Fruit fly (Drosophila melanogaster): ENCODE data around the gene Cp110.

Gene Cp110

dm6 chrX:22477689-22478590 is 3.9 kb upstream of the Cp110 start:
- TF ChIP-seq CG17801 (GFP tag; optimal IDR thresholded peaks at IDR 0.05; ENCODE audit: partially characterized antibody) = no peak

DNA sequence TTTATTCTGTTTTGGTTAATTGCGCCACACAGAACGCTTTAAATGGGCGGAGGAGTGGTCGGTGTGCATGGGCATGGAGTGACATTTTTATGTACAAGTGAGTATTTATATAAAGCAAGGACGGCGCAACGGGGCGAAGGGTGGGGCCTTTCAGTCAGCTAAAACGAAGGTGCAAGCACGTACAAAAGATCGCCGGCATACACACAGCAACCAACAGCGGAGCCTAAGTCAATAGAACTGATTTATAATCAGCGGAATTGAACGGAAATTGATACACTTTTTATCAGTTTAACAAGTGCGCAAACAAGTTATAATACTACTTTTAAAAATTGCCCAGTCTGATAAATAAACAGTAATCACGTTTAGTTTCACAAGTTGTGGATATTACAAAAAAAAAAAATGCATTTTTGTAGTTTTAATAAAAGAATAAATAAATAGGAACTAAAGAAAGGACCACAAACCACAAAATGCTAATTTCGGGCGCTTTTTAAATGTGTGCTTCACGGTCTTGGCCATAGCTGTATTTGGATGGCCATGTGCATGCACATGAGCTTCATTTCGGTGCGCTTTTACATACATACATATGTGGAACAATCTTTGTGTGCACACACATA is 2.6 kb upstream of the Cp110 start:
- peak; percentile 34 for TF ChIP-seq CG17801 (GFP tag; optimal IDR thresholded peaks at IDR 0.05; ENCODE audit: partially characterized antibody)

- no peak for TF ChIP-seq CG17801 (GFP tag; optimal IDR thresholded peaks at IDR 0.05; ENCODE audit: partially characterized antibody)
These were observed 1.3 kb upstream of the Cp110 start for dm6 chrX:22480612-22481011.

- no peak for TF ChIP-seq CG17801 (GFP tag; optimal IDR thresholded peaks at IDR 0.05; ENCODE audit: partially characterized antibody)
These were observed 751 bp upstream of the Cp110 start for dm6 chrX:22481131-22481530.

DNA sequence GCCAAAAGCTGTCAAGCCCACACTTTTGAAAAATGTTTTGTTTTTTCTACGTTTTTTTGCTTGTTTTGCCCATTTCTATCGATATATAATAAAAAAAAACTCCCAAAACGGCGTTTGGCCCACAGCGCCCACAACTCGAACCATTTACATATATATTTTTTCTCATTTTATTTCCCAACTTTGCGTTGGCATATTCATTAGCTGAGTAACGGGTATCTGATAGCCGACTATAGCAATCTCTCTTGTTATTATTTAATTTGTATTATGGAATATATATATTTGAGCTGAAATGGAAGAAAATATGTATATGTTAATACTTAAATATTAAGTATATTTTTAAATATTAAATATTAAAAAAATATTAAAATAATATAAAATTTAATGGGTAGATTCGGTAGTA is 4.6 kb downstream of the Cp110 start:
- TF ChIP-seq CG17801 (GFP tag; optimal IDR thresholded peaks at IDR 0.05; ENCODE audit: partially characterized antibody) = no peak

dm6 chrX:22486919-22487634 is 5.2 kb downstream of the Cp110 start:
- peak; percentile 50 for TF ChIP-seq CG17801 (GFP tag; optimal IDR thresholded peaks at IDR 0.05; ENCODE audit: partially characterized antibody)

- TF ChIP-seq CG17801 (GFP tag; optimal IDR thresholded peaks at IDR 0.05; ENCODE audit: partially characterized antibody) = peak; percentile 29
These were observed 6.0 kb downstream of the Cp110 start for dm6 chrX:22487667-22488593.

DNA sequence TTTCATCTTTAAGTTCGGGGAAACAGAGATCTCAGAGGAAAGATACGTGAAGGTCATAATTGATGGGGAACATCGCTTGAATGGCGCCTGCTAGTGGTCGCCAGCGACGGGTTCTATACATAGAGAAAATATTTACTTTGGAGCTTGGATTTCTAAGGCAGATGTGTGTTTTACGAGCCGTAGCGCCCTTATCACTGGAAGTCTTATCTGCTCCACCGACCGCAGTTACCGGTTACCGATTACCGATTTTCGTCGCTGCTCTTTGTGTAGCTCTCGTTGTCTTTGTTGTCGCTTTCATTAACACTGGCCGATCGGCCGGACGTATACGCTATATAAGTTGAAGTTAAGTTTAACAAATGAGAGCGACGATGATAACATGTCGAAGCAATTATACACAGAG is 8.7 kb downstream of the Cp110 start:
- TF ChIP-seq CG17801 (GFP tag; optimal IDR thresholded peaks at IDR 0.05; ENCODE audit: partially characterized antibody) = no peak

DNA sequence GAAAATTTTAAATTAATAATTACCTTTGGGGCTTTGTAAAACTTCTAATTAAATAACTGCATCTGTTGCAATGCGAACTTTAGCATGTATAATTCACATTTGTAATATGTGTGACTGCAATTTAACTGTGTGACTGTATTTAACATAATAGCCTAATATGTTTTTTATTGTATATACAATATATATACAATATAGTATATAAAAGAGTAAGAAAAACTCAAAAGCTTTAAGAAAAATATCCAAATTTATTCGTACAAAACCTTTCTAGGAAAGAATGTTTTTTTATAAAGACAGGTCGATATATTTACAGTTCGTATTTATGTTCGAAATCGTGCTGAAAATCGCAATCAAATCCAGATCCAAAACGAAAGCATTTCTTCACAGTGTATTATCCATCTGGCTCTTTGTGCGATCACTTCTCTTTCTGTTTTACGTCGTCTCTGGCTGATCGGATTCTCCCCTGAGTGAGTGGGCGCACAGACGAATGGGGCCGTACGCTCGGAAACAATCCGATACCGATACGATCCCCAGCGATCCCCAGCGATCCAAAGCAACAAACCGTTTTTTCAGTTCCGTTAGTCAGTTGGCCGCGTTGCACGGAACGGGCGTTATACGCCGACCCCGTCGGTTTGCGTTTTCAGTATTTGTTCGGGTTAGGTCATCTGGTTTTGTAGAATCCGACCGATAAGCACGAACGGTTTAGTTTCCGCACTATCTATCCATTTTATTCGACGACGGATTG is 9.3 kb downstream of the Cp110 start:
- TF ChIP-seq CG17801 (GFP tag; optimal IDR thresholded peaks at IDR 0.05; ENCODE audit: partially characterized antibody) = peak; percentile 32

- no peak for TF ChIP-seq CG17801 (GFP tag; optimal IDR thresholded peaks at IDR 0.05; ENCODE audit: partially characterized antibody)
These were observed 17.7 kb downstream of the Cp110 start for dm6 chrX:22499557-22499956.

dm6 chrX:22502225-22502624 is 20.3 kb downstream of the Cp110 start:
- no peak for TF ChIP-seq CG17801 (GFP tag; optimal IDR thresholded peaks at IDR 0.05; ENCODE audit: partially characterized antibody)

DNA sequence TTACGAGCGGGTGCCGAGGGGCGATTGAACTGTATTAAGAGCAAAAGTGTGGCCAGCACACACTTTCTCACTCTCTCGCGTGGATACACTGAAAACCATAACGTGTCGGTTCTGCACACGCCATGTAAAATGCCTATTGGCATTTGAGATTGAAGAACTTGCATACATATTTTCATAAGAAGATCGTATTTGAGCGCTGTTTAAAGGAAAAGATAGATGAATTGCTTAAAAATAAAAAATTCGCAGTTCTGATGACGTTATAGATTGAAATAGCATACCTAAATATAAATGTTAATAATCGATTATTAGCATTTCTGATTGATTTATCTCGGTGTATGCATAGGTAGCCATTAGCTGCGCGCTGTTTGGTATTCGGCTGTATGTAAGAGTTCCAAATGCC is 27.2 kb downstream of the Cp110 start:
- TF ChIP-seq CG17801 (GFP tag; optimal IDR thresholded peaks at IDR 0.05; ENCODE audit: partially characterized antibody) = no peak

- TF ChIP-seq CG17801 (GFP tag; optimal IDR thresholded peaks at IDR 0.05; ENCODE audit: partially characterized antibody) = no peak
These were observed 28.9 kb downstream of the Cp110 start for dm6 chrX:22510776-22511175.

DNA sequence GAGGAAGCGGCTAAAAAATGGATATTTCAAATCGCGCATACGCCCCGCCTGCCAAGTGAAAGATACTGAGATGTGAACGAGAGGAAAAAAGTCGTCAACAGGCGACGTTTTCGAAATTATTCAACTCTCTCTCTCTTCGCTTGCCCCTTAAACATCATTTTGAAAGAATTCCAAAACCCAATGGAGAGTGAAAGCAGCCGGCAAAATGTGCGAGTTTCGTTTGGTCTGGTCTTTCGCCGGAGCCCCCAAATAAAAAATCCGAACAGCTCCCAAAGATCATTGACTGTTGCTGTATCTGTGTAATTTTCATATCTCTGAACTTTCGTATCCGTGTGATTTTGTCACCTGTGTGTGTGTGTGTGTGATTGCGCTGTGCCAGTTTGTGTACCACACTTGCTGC is 30.2 kb downstream of the Cp110 start:
- no peak for TF ChIP-seq CG17801 (GFP tag; optimal IDR thresholded peaks at IDR 0.05; ENCODE audit: partially characterized antibody)

All from ovary, adult (tissue).